Fruit fly (Drosophila melanogaster): ENCODE data around the gene CG9641.
A peak's percentile ranks its signal among the peaks of the same experiment; 100 is the strongest.

Gene CG9641

dm6 chr2L:2972439-2972936, 4.2 kb downstream of the CG9641 start, which contains the start of the genes Rrp1 and gammaTub23C (continued):
- TF ChIP-seq CG8944 (GFP tag; optimal IDR thresholded peaks at IDR 0.05): peak; percentile 63
- TF ChIP-seq CG18011 (GFP tag; optimal IDR thresholded peaks at IDR 0.05): peak; percentile 70
- peak; percentile 85 for TF ChIP-seq ewg (GFP tag; optimal IDR thresholded peaks at IDR 0.05)
- TF ChIP-seq HLH3B (GFP tag; IDR thresholded peaks at IDR 0.05): peak; percentile 80
- 0 out of 2 replicates have a peak, but pooled peaks have one; percentile 6 for TF ChIP-seq CG13287 (GFP tag; IDR thresholded peaks at IDR 0.05; ENCODE audit: partially characterized antibody)
- peak; percentile 93 for TF ChIP-seq Abd-B (GFP tag; optimal IDR thresholded peaks at IDR 0.05)
- no peak for TF ChIP-seq Doc3 (GFP tag; IDR thresholded peaks at IDR 0.05; ENCODE audit: partially characterized antibody)
- no peak for TF ChIP-seq CG4360 (GFP tag; IDR thresholded peaks at IDR 0.05)
- TF ChIP-seq CG9932 (GFP tag; IDR thresholded peaks at IDR 0.05): peak; percentile 85; the same call in 1 of the 2 replicates
- peak; percentile 79 for TF ChIP-seq cwo (GFP tag; optimal IDR thresholded peaks at IDR 0.05)
- TF ChIP-seq CG6689 (GFP tag; IDR thresholded peaks at IDR 0.05): peak; percentile 100
- peak; percentile 81 for TF ChIP-seq HLH54F (GFP tag; optimal IDR thresholded peaks at IDR 0.05)
- TF ChIP-seq sna (GFP tag; IDR thresholded peaks at IDR 0.05; ENCODE audit: partially characterized antibody): no peak
- peak; percentile 86 for TF ChIP-seq tgo (GFP tag; IDR thresholded peaks at IDR 0.05)
- TF ChIP-seq ind (GFP tag; optimal IDR thresholded peaks at IDR 0.05): peak; percentile 93
- TF ChIP-seq sqz (GFP tag; optimal IDR thresholded peaks at IDR 0.05): no peak
- peak; percentile 97 for TF ChIP-seq CG10267 (tag; optimal IDR thresholded peaks at IDR 0.05)
- peak; percentile 94 for TF ChIP-seq CG16815 (GFP tag; optimal IDR thresholded peaks at IDR 0.05)
- peak; percentile 88 for TF ChIP-seq Xrp1 (GFP tag; IDR thresholded peaks at IDR 0.05)
- TF ChIP-seq Rfx (GFP tag; IDR thresholded peaks at IDR 0.05): peak; percentile 83
- peak; percentile 53 for TF ChIP-seq CG13123 (GFP tag; optimal IDR thresholded peaks at IDR 0.05)
- peak; percentile 44; the same call in 1 of the 3 replicates for TF ChIP-seq ken (GFP tag; IDR thresholded peaks at IDR 0.05)
- peak; percentile 88 for TF ChIP-seq CG13296 (GFP tag; optimal IDR thresholded peaks at IDR 0.05)
- TF ChIP-seq CG12391 (tag; optimal IDR thresholded peaks at IDR 0.05): peak; percentile 94
- peak; percentile 93 for TF ChIP-seq CG3281 (GFP tag; optimal IDR thresholded peaks at IDR 0.05)
- peak; percentile 76 for TF ChIP-seq CG5180 (GFP tag; optimal IDR thresholded peaks at IDR 0.05)
- TF ChIP-seq CG10565 (GFP tag; optimal IDR thresholded peaks at IDR 0.05): peak; percentile 63
- TF ChIP-seq CG6854 (GFP tag; optimal IDR thresholded peaks at IDR 0.05): peak; percentile 74
- no peak for TF ChIP-seq Kr (GFP tag; optimal IDR thresholded peaks at IDR 0.05)
- TF ChIP-seq CG8388 (GFP tag; optimal IDR thresholded peaks at IDR 0.05): peak; percentile 89
- TF ChIP-seq vfl (GFP tag; optimal IDR thresholded peaks at IDR 0.05): peak; percentile 80
- peak; percentile 58; the same call in 1 of the 3 replicates for TF ChIP-seq CG14050 (GFP tag; IDR thresholded peaks at IDR 0.05)
- TF ChIP-seq Sox100B (GFP tag; optimal IDR thresholded peaks at IDR 0.05): peak; percentile 95
- TF ChIP-seq CG5245 (GFP tag; optimal IDR thresholded peaks at IDR 0.05): peak; percentile 78
- peak in 1 of 2 experiments; percentile 56 for TF ChIP-seq Dfd (GFP tag; optimal IDR thresholded peaks at IDR 0.05)
- no peak; the same call in 1 of the 2 replicates for TF ChIP-seq Adf1 (GFP tag; IDR thresholded peaks at IDR 0.05)
- TF ChIP-seq Ravus (GFP tag; IDR thresholded peaks at IDR 0.05): peak; percentile 34
- peak; percentile 53; the same call in 1 of the 2 replicates for TF ChIP-seq Gsc (GFP tag; IDR thresholded peaks at IDR 0.05)
- peak; percentile 77 for TF ChIP-seq pho (GFP tag; optimal IDR thresholded peaks at IDR 0.05)
- TF ChIP-seq Hsf (GFP tag; optimal IDR thresholded peaks at IDR 0.05): peak; percentile 90
- TF ChIP-seq zfh2 (GFP tag; optimal IDR thresholded peaks at IDR 0.05): peak; percentile 78
- peak; percentile 68 for TF ChIP-seq CG7928 (GFP tag; optimal IDR thresholded peaks at IDR 0.05)
- TF ChIP-seq dpn (GFP tag; optimal IDR thresholded peaks at IDR 0.05): peak; percentile 81 to 89
- TF ChIP-seq nerfin-1 (tag; optimal IDR thresholded peaks at IDR 0.05): peak; percentile 89
- TF ChIP-seq Antp (GFP tag; optimal IDR thresholded peaks at IDR 0.05): peak; percentile 56
- TF ChIP-seq Lim3 (GFP tag; IDR thresholded peaks at IDR 0.05): peak; percentile 68; the same call in 1 of the 2 replicates
- TF ChIP-seq CG10431 (GFP tag; optimal IDR thresholded peaks at IDR 0.05): peak; percentile 80
- TF ChIP-seq CG9437 (GFP tag; optimal IDR thresholded peaks at IDR 0.05): peak; percentile 93
- peak; percentile 80 to 81 for TF ChIP-seq Pdp1 (GFP tag; optimal IDR thresholded peaks at IDR 0.05)
- peak; percentile 85 for TF ChIP-seq croc (GFP tag; conservative IDR thresholded peaks at IDR 0.05)

Measured in whole organism, embryonic.